Worm (Caenorhabditis elegans): Measurements from ENCODE around the gene dpy-27.

DNA sequence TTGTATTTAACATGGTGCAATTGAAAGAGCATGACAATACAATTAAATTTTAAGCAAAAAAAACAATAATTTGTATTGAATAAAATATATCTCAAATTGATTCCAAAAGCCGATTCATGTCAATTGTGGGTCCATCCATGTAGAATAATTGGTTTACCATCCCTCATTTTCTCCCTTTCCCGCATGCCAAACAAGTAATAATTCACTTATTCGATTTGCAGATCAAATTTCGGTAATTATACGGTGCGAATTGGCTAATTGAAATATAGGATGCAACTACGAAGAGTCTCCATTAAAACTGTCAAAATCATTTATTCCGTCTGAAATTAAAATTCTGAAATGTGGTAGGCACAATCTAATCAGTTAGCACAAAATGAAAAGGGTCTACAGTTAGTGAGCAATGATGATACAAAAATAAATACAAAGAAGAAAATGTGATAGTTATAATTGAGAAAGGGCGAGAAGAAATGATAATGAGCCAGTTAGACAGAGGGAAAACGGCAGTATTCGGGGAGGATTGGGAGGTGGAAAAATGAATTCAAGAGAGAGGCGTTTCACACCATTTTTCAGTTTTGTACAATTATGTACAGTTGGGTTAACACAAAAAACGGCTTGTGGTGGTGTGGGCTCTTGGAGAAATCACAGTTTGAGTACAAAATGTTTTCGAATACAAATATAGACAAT is 29.6 kb downstream of the dpy-27 start:
- TF ChIP-seq zag-1 (tag; optimal IDR thresholded peaks at IDR 0.05) (no peak), nhr-237 (tag; optimal IDR thresholded peaks at IDR 0.05) (no peak), fkh-10 (GFP tag; optimal IDR thresholded peaks at IDR 0.05) (no peak), lin-39 (tag; optimal IDR thresholded peaks at IDR 0.05) (no peak), dve-1 (tag; optimal IDR thresholded peaks at IDR 0.05; ENCODE audit: insufficient read depth) (no peak), nhr-11 (tag; optimal IDR thresholded peaks at IDR 0.05) (no peak)
